Worm (Caenorhabditis elegans) whole organism, L1 larva: ENCODE results near the gene Y38C1AA.1.

Experiments
- C04F5.9 ChIP-seq: sonication (generic microtip); optimal IDR thresholded peaks from 2 replicates; lab custom pipeline; 2016; ENCODE audit warnings: missing genetic modification characterization, missing compliant biosample characterization
- C16A3.4 ChIP-seq: fragments of 150-350 bp; optimal IDR thresholded peaks from 2 replicates; lab custom pipeline; 2014; ENCODE audit warnings: missing biosample characterization, missing genetic modification characterization
- C34B4.2 ChIP-seq: sonication (generic microtip); optimal IDR thresholded peaks from 2 replicates; lab custom pipeline; 2017; ENCODE audit warnings: mild to moderate bottlenecking, missing genetic modification characterization, missing compliant biosample characterization
- alr-1 ChIP-seq: fragments of 200-800 bp; sonication (Bioruptor generic); optimal IDR thresholded peaks from 2 replicates; lab custom pipeline; 2018; ENCODE audit warnings: borderline replicate concordance, mild to moderate bottlenecking, missing genetic modification characterization, missing compliant biosample characterization
- ceh-8 ChIP-seq: fragments of 200-800 bp; sonication (Bioruptor generic); optimal IDR thresholded peaks from 2 replicates; lab custom pipeline; 2018; ENCODE audit warnings: mild to moderate bottlenecking, missing genetic modification characterization, moderate library complexity, missing compliant biosample characterization
- ceh-82 ChIP-seq, 3 experiments: fragments of 150-350 bp in 1 of 3; sonication (generic microtip) in 2 of 3; optimal IDR thresholded peaks; 2 replicates each; lab custom pipeline; 2014 to 2017; ENCODE audit warnings: missing biosample characterization in 3 of 3, missing genetic modification characterization in 3 of 3
- ceh-90 ChIP-seq: sonication (generic microtip); optimal IDR thresholded peaks from 2 replicates; lab custom pipeline; 2016; ENCODE audit warnings: missing genetic modification characterization, missing compliant biosample characterization
- ces-1 ChIP-seq: fragments of 150-350 bp; optimal IDR thresholded peaks from 2 replicates; lab custom pipeline; 2014; ENCODE audit warnings: missing biosample characterization, missing genetic modification reagents, missing genetic modification characterization
- dpl-1 ChIP-seq, 3 experiments: fragments of 150-350 bp in 2 of 3; sonication (generic microtip) in 1 of 3; optimal IDR thresholded peaks; 2 replicates each; lab custom pipeline; 2014 to 2017; ENCODE audit warnings: missing biosample characterization in 3 of 3, missing genetic modification characterization in 3 of 3, missing genetic modification reagents in 3 of 3
- elt-2 ChIP-seq: sonication (generic microtip); optimal IDR thresholded peaks from 2 replicates; lab custom pipeline; 2016; ENCODE audit warnings: missing genetic modification characterization, mild to moderate bottlenecking, inconsistent platforms, missing compliant biosample characterization, missing genetic modification reagents
- elt-3 ChIP-seq, 6 experiments: fragments of 150-350 bp in 1 of 6; sonication (generic microtip); optimal IDR thresholded peaks; 2 replicates each; lab custom pipeline; 2017 to 2018; ENCODE audit warnings: missing biosample characterization in 6 of 6, missing genetic modification characterization in 6 of 6, inconsistent platforms in 1 of 6
- ets-5 ChIP-seq: fragments of 200-800 bp; sonication (Bioruptor generic); IDR thresholded peaks from 2 replicates; pipeline ENCODE4 v1.3.6; 2022; ENCODE audit warnings: missing genetic modification characterization, missing compliant biosample characterization
- fkh-8 ChIP-seq: sonication (generic microtip); optimal IDR thresholded peaks from 2 replicates; lab custom pipeline; 2016; ENCODE audit warnings: mild to moderate bottlenecking, missing genetic modification characterization, missing compliant biosample characterization
- hpl-2 ChIP-seq: fragments of 150-350 bp; optimal IDR thresholded peaks from 2 replicates; lab custom pipeline; 2014; ENCODE audit warnings: missing biosample characterization, missing genetic modification reagents, missing genetic modification characterization
- lin-14 ChIP-seq: fragments of 200-800 bp; sonication (Bioruptor generic); optimal IDR thresholded peaks from 2 replicates; lab custom pipeline; 2018; ENCODE audit warnings: mild to moderate bottlenecking, missing genetic modification characterization, moderate library complexity, missing compliant biosample characterization
- lin-35 ChIP-seq, 2 experiments: fragments of 150-350 bp; optimal IDR thresholded peaks; 2 replicates each; lab custom pipeline; 2014; ENCODE audit warnings: missing biosample characterization in 2 of 2, missing genetic modification characterization in 2 of 2, missing genetic modification reagents in 2 of 2
- lir-3 ChIP-seq: sonication (generic microtip); optimal IDR thresholded peaks from 2 replicates; lab custom pipeline; 2016; ENCODE audit warnings: mild to moderate bottlenecking, missing genetic modification characterization, moderate library complexity, missing compliant biosample characterization; ENCODE audit not compliant: poor library complexity
- lsy-2 ChIP-seq, 2 experiments: fragments of 150-350 bp; optimal IDR thresholded peaks; 2 replicates each; lab custom pipeline; 2014; ENCODE audit warnings: missing biosample characterization in 2 of 2, missing genetic modification characterization in 2 of 2
- mab-9 ChIP-seq: fragments of 200-800 bp; sonication (Bioruptor generic); IDR thresholded peaks from 2 replicates; pipeline ENCODE4 v1.3.6; 2022; ENCODE audit warnings: missing genetic modification reagents, missing genetic modification characterization, missing compliant biosample characterization
- mef-2 ChIP-seq: fragments of 150-350 bp; optimal IDR thresholded peaks from 2 replicates; lab custom pipeline; 2014; ENCODE audit warnings: missing biosample characterization, missing genetic modification characterization
- mep-1 ChIP-seq: fragments of 150-350 bp; optimal IDR thresholded peaks from 2 replicates; lab custom pipeline; 2014; ENCODE audit warnings: missing biosample characterization, missing genetic modification characterization
- nhr-19 ChIP-seq: fragments of 200-800 bp; sonication (Bioruptor generic); conservative IDR thresholded peaks from 2 replicates; pipeline ENCODE4 v1.3.6; 2022; ENCODE audit warnings: missing genetic modification characterization, missing compliant biosample characterization
- nhr-47 ChIP-seq: sonication (generic microtip); optimal IDR thresholded peaks from 2 replicates; lab custom pipeline; 2016; ENCODE audit warnings: mild to moderate bottlenecking, missing genetic modification characterization, moderate library complexity, missing compliant biosample characterization
- nhr-71 ChIP-seq: sonication (generic microtip); optimal IDR thresholded peaks from 2 replicates; lab custom pipeline; 2016; ENCODE audit warnings: mild to moderate bottlenecking, missing genetic modification characterization, moderate library complexity, missing compliant biosample characterization
- nhr-85 ChIP-seq: sonication (generic microtip); peaks from one replicate; lab custom pipeline; 2016; ENCODE audit warnings: missing genetic modification characterization, inconsistent platforms, missing compliant biosample characterization
- nhr-90 ChIP-seq: sonication (generic microtip); optimal IDR thresholded peaks from 2 replicates; lab custom pipeline; 2016; ENCODE audit warnings: mild to moderate bottlenecking, missing genetic modification characterization, missing compliant biosample characterization; ENCODE audit not compliant: poor library complexity
- pax-3 ChIP-seq: fragments of 200-800 bp; sonication (Bioruptor generic); optimal IDR thresholded peaks from 2 replicates; lab custom pipeline; 2018; ENCODE audit warnings: mild to moderate bottlenecking, missing genetic modification characterization, moderate library complexity, missing compliant biosample characterization
- skn-1 ChIP-seq: fragments of 150-350 bp; optimal IDR thresholded peaks from 2 replicates; lab custom pipeline; 2014; ENCODE audit warnings: missing biosample characterization, missing genetic modification characterization
- snpc-4 ChIP-seq: fragments of 150-350 bp; optimal IDR thresholded peaks from 2 replicates; lab custom pipeline; 2014; ENCODE audit warnings: missing biosample characterization, missing genetic modification characterization
- sptf-1 ChIP-seq: fragments of 150-350 bp; optimal IDR thresholded peaks from 2 replicates; lab custom pipeline; 2014; ENCODE audit warnings: missing biosample characterization, missing genetic modification characterization
- sup-37 ChIP-seq: fragments of 200-800 bp; sonication (Bioruptor generic); optimal IDR thresholded peaks from 2 replicates; lab custom pipeline; 2018; ENCODE audit warnings: mild to moderate bottlenecking, missing genetic modification characterization, missing compliant biosample characterization
- swsn-7 ChIP-seq: sonication (generic microtip); optimal IDR thresholded peaks from 2 replicates; lab custom pipeline; 2016; ENCODE audit warnings: missing genetic modification characterization, missing compliant biosample characterization
- unc-30 ChIP-seq: sonication (generic microtip); optimal IDR thresholded peaks from 2 replicates; lab custom pipeline; 2017; ENCODE audit warnings: missing biosample characterization, missing genetic modification characterization
- unc-86 ChIP-seq: sonication (generic microtip); optimal IDR thresholded peaks from 2 replicates; lab custom pipeline; 2016; ENCODE audit warnings: missing genetic modification characterization, missing compliant biosample characterization
- unc-98 ChIP-seq: fragments of 200-800 bp; sonication (Bioruptor generic); IDR thresholded peaks from 2 replicates; pipeline ENCODE4 v1.3.6; 2022; ENCODE audit warnings: missing genetic modification characterization, missing compliant biosample characterization
- vab-15 ChIP-seq: sonication (generic microtip); optimal IDR thresholded peaks from 2 replicates; lab custom pipeline; 2017; ENCODE audit warnings: missing genotype, mild to moderate bottlenecking, missing genetic modification characterization, missing compliant biosample characterization
- ztf-11 ChIP-seq, 2 experiments: sonication (generic microtip); optimal IDR thresholded peaks; 2 replicates each; lab custom pipeline; 2016 to 2017; ENCODE audit warnings: missing genetic modification characterization in 2 of 2, missing biosample characterization in 1 of 2, missing compliant biosample characterization in 1 of 2

Gene Y38C1AA.1

ce11 chrIV:184184-184583 lies 23.8 kb upstream of the Y38C1AA.1 start, which contains the start of gene pnc-1:
pnc-1 (plus strand) TSS chrIV:184484.
- TF ChIP-seq unc-30 (tag; lab: Kevin White, UChicago) (no peak), snpc-4 (tag; lab: Kevin White, UChicago) (no peak), vab-15 (tag; lab: Kevin White, UChicago) (no peak), ets-5 (GFP tag; lab: Robert Waterston, UW) (no peak), nhr-19 (no peak), mab-9 (GFP tag; lab: Robert Waterston, UW) (no peak), ceh-90 (no peak), nhr-90 (tag; lab: Kevin White, UChicago) (no peak), lin-35 (GFP tag; optimal IDR thresholded peaks at IDR 0.05; lab: Kevin White, UChicago) (no peak), nhr-85 (tag; lab: Kevin White, UChicago) (no peak), swsn-7 (tag; lab: Kevin White, UChicago) (no peak), sptf-1 (no peak), dpl-1 (GFP tag; optimal IDR thresholded peaks at IDR 0.05; lab: Kevin White, UChicago) (no peak), hpl-2 (GFP tag; lab: Kevin White, UChicago) (no peak), C34B4.2 (no peak), sup-37 (GFP tag; lab: Kevin White, UChicago) (no peak), lsy-2 (tag; optimal IDR thresholded peaks at IDR 0.05; lab: Kevin White, UChicago) (no peak)
- TF ChIP-seq, all 84 proteins: peak for 0

ce11 chrIV:186110-186509 lies 21.9 kb upstream of the Y38C1AA.1 start:
- TF ChIP-seq pax-3 (tag; lab: Kevin White, UChicago), result no peak
- TF ChIP-seq mef-2 (tag; lab: Kevin White, UChicago), result no peak
- TF ChIP-seq skn-1 (tag; lab: Kevin White, UChicago), result no peak
- peak; percentile 49 for TF ChIP-seq lin-14 (GFP tag; lab: Kevin White, UChicago)
- TF ChIP-seq elt-3 (tag; optimal IDR thresholded peaks at IDR 0.05; lab: Kevin White, UChicago), result no peak
- no peak for TF ChIP-seq nhr-85 (tag; lab: Kevin White, UChicago)
- TF ChIP-seq ces-1 (GFP tag; lab: Kevin White, UChicago), result no peak
- TF ChIP-seq unc-86 (tag; lab: Kevin White, UChicago), result no peak
- TF ChIP-seq fkh-8 (tag; lab: Kevin White, UChicago), result peak; percentile 72
- TF ChIP-seq ceh-8 (GFP tag; lab: Kevin White, UChicago), result no peak
- no peak for TF ChIP-seq alr-1 (tag; lab: Kevin White, UChicago)
- no peak for TF ChIP-seq lir-3 (tag; lab: Kevin White, UChicago)
- TF ChIP-seq lsy-2 (tag; optimal IDR thresholded peaks at IDR 0.05; lab: Kevin White, UChicago), result peak in 1 of 2 experiments; percentile 14
- TF ChIP-seq dpl-1 (GFP tag; optimal IDR thresholded peaks at IDR 0.05; lab: Kevin White, UChicago), result no peak
- peak; percentile 2 for TF ChIP-seq nhr-47 (tag; lab: Kevin White, UChicago)
- TF ChIP-seq nhr-71 (tag; lab: Kevin White, UChicago), result peak; percentile 46
- peak; percentile 38 for TF ChIP-seq mep-1
- TF ChIP-seq vab-15 (tag; lab: Kevin White, UChicago), result no peak
- peak in 1 of 3 experiments; percentile 23 for TF ChIP-seq ceh-82 (tag; optimal IDR thresholded peaks at IDR 0.05; lab: Kevin White, UChicago)
- TF ChIP-seq unc-98 (GFP tag; lab: Robert Waterston, UW), result no peak
- no peak for TF ChIP-seq ztf-11 (tag; optimal IDR thresholded peaks at IDR 0.05; lab: Kevin White, UChicago)
- TF ChIP-seq C04F5.9 (tag; lab: Kevin White, UChicago), result no peak

- TF ChIP-seq nhr-90 (tag; lab: Kevin White, UChicago) (no peak), C16A3.4 (tag; lab: Kevin White, UChicago) (no peak), elt-2 (tag; lab: Kevin White, UChicago) (peak; percentile 5)
These were observed 20.6 kb upstream of the Y38C1AA.1 start for ce11 chrIV:187336-187735.
